Fruit fly (Drosophila melanogaster): ENCODE measurements around the gene SuUR.
A peak's percentile ranks its signal among the peaks of the same experiment; 100 is the strongest.

SuUR gene

DNA sequence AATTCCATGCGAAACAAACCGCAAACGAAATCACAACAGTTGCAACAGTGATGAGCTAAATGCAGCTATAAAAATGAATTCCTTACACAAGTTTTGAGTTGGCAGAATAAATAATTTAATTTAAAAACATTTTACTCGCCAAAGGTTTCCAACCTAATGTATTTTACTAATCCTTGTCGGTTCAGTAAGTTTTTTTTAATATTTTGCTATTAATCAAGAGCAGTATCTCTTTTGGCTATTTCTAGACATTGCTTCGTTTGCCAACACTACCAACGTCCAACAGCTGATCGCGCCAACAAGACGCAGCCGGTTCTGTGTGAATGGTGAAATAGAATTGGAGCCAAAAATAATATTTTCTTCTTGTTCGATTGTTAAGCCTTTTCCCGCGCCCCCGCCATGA lies at the start of gene SuUR, which contains the start of the genes CG32075 and CG45101:
SuUR (plus strand) TSS at position 303 of the 400 bp plus-strand sequence.
CG32075 (minus strand) TSS at position 253 of the 400 bp plus-strand sequence.
CG45101 (plus strand) TSS at position 303 of the 400 bp plus-strand sequence.
- TF ChIP-seq CG1621 (tag; optimal IDR thresholded peaks at IDR 0.05) (peak; percentile 21), CG8632 (GFP tag; optimal IDR thresholded peaks at IDR 0.05) (peak; percentile 73), fd59A (GFP tag; optimal IDR thresholded peaks at IDR 0.05) (peak; percentile 39), OdsH (GFP tag; optimal IDR thresholded peaks at IDR 0.05) (peak; percentile 89), dsx (GFP tag; optimal IDR thresholded peaks at IDR 0.05; ENCODE audit: poor library complexity, severe bottlenecking) (peak; percentile 66), CG6276 (GFP tag; optimal IDR thresholded peaks at IDR 0.05) (no peak), Sox15 (GFP tag; optimal IDR thresholded peaks at IDR 0.05) (peak; percentile 82), CG6808 (GFP tag; optimal IDR thresholded peaks at IDR 0.05) (no peak), lz (GFP tag; optimal IDR thresholded peaks at IDR 0.05) (peak; percentile 91), CG10631 (GFP tag; optimal IDR thresholded peaks at IDR 0.05) (peak; percentile 89), CG3919 (GFP tag; optimal IDR thresholded peaks at IDR 0.05) (peak; percentile 76), Smox (GFP tag; optimal IDR thresholded peaks at IDR 0.05) (no peak), CG6854 (GFP tag; optimal IDR thresholded peaks at IDR 0.05) (no peak), cyc (GFP tag; optimal IDR thresholded peaks at IDR 0.05) (peak; percentile 89), CG7368 (GFP tag; optimal IDR thresholded peaks at IDR 0.05) (peak; percentile 68), Met (GFP tag; optimal IDR thresholded peaks at IDR 0.05) (peak; percentile 87), acj6 (GFP tag; optimal IDR thresholded peaks at IDR 0.05) (peak; percentile 88), Sox102F (GFP tag; optimal IDR thresholded peaks at IDR 0.05) (peak; percentile 81), CG6163 (GFP tag; IDR thresholded peaks at IDR 0.05) (peak; percentile 70), CG3032 (tag; optimal IDR thresholded peaks at IDR 0.05) (peak; percentile 78), topi (GFP tag; optimal IDR thresholded peaks at IDR 0.05) (peak; percentile 86), CG11902 (GFP tag; optimal IDR thresholded peaks at IDR 0.05) (peak; percentile 73), CG34406 (GFP tag; optimal IDR thresholded peaks at IDR 0.05) (peak; percentile 82), svp (GFP tag) (no peak), Gug (GFP tag; IDR thresholded peaks at IDR 0.05) (peak; percentile 79), Eip75B (GFP tag; optimal IDR thresholded peaks at IDR 0.05) (peak; percentile 83), CG10669 (GFP tag; optimal IDR thresholded peaks at IDR 0.05) (peak; percentile 75), CG11762 (GFP tag; optimal IDR thresholded peaks at IDR 0.05; ENCODE audit: insufficient read depth) (peak; percentile 66), pdm3 (GFP tag; optimal IDR thresholded peaks at IDR 0.05) (peak; percentile 90), dac (GFP tag; optimal IDR thresholded peaks at IDR 0.05) (peak; percentile 52), Eip93F (GFP tag; optimal IDR thresholded peaks at IDR 0.05) (peak; percentile 38), Blimp-1 (GFP tag; optimal IDR thresholded peaks at IDR 0.05) (no peak), spab (GFP tag; optimal IDR thresholded peaks at IDR 0.05) (peak; percentile 31), CG31627 (GFP tag; optimal IDR thresholded peaks at IDR 0.05) (peak; percentile 92), CG11294 (GFP tag; IDR thresholded peaks at IDR 0.05) (peak; percentile 80; the same call in 1 of the 2 replicates), CG9139 (GFP tag; optimal IDR thresholded peaks at IDR 0.05) (no peak), Lpt (GFP tag; optimal IDR thresholded peaks at IDR 0.05) (peak; percentile 56), Sox14 (GFP tag; optimal IDR thresholded peaks at IDR 0.05) (peak; percentile 89), Hr39 (GFP tag; optimal IDR thresholded peaks at IDR 0.05) (peak; percentile 92), ss (GFP tag; optimal IDR thresholded peaks at IDR 0.05) (peak; percentile 7 to 67), CG8119 (GFP tag; IDR thresholded peaks at IDR 0.05) (peak; percentile 60; the same call in 2 of the 3 replicates), Eip78C (GFP tag) (peak; percentile 92), fkh (GFP tag; optimal IDR thresholded peaks at IDR 0.05) (peak; percentile 43), CG32006 (GFP tag; optimal IDR thresholded peaks at IDR 0.05) (peak; percentile 82), eg (GFP tag; IDR thresholded peaks at IDR 0.05) (peak; percentile 88; the same call in 2 of the 3 replicates), CG6792 (GFP tag; optimal IDR thresholded peaks at IDR 0.05) (peak; percentile 80), Hr38 (GFP tag; optimal IDR thresholded peaks at IDR 0.05) (peak; percentile 65), Ets21C (GFP tag; optimal IDR thresholded peaks at IDR 0.05) (peak; percentile 85), Hr4 (GFP tag; optimal IDR thresholded peaks at IDR 0.05) (peak; percentile 88), salr (GFP tag; optimal IDR thresholded peaks at IDR 0.05) (peak; percentile 43 to 59), CG15336 (GFP tag; IDR thresholded peaks at IDR 0.05) (peak; percentile 75), Ets96B (tag; optimal IDR thresholded peaks at IDR 0.05) (peak; percentile 75)

All from whole organism, prepupa.